Worm (Caenorhabditis elegans) whole organism, young adult: ENCODE measurements around the gene T04B8.5.

ENCODE experiments used
- B0336.3 ChIP-seq: fragments of 200-800 bp; sonication (Bioruptor generic); IDR thresholded peaks from 2 replicates; pipeline ENCODE4 v1.3.6; 2022; ENCODE audit warnings: missing genetic modification characterization, missing compliant biosample characterization
- F22D6.2 ChIP-seq: sonication (generic microtip); optimal IDR thresholded peaks from 2 replicates; lab custom pipeline; 2016; ENCODE audit warnings: mild to moderate bottlenecking, missing genetic modification characterization, missing compliant biosample characterization
- F49E8.2 ChIP-seq: sonication (generic microtip); optimal IDR thresholded peaks from 3 replicates; lab custom pipeline; 2017; ENCODE audit warnings: missing genetic modification characterization, mild to moderate bottlenecking, missing compliant biosample characterization, antibody characterized with exemption, moderate library complexity; ENCODE audit not compliant: insufficient read depth
- F52B5.7 ChIP-seq: sonication (generic microtip); optimal IDR thresholded peaks from 2 replicates; lab custom pipeline; 2016; ENCODE audit warnings: mild to moderate bottlenecking, missing genetic modification characterization, missing compliant biosample characterization
- T26A5.8 ChIP-seq: sonication (generic microtip); optimal IDR thresholded peaks from 2 replicates; lab custom pipeline; 2016; ENCODE audit warnings: missing genetic modification characterization, missing compliant biosample characterization
- Y56A3A.18 ChIP-seq: fragments of 200-800 bp; sonication (Bioruptor generic); IDR thresholded peaks from 2 replicates; pipeline ENCODE4 v1.3.6; 2022; ENCODE audit warnings: missing genetic modification reagents, missing genetic modification characterization, missing compliant biosample characterization
- aptf-2 ChIP-seq: fragments of 200-800 bp; sonication (Bioruptor generic); conservative IDR thresholded peaks from 2 replicates; pipeline ENCODE4 v1.3.6; 2022; ENCODE audit warnings: missing genetic modification reagents, missing genetic modification characterization, missing compliant biosample characterization
- aptf-3 ChIP-seq: fragments of 200-800 bp; sonication (Bioruptor generic); IDR thresholded peaks from 2 replicates; pipeline ENCODE4 v1.3.6; 2022; ENCODE audit warnings: missing genetic modification characterization, missing compliant biosample characterization
- athp-1 ChIP-seq: sonication (generic microtip); optimal IDR thresholded peaks from 2 replicates; lab custom pipeline; 2017; ENCODE audit warnings: mild to moderate bottlenecking, missing genetic modification characterization, missing compliant biosample characterization
- attf-6 ChIP-seq: fragments of 200-800 bp; sonication (Bioruptor generic); IDR thresholded peaks from 2 replicates; pipeline ENCODE4 v1.3.6; 2022; ENCODE audit warnings: missing genetic modification reagents, missing genetic modification characterization, missing compliant biosample characterization
- ceh-100 ChIP-seq: fragments of 200-800 bp; sonication (Bioruptor generic); IDR thresholded peaks from 2 replicates; pipeline ENCODE4 v1.3.6; 2022; ENCODE audit warnings: missing genetic modification reagents, missing genetic modification characterization, missing compliant biosample characterization
- ceh-79 ChIP-seq: sonication (generic microtip); optimal IDR thresholded peaks from 2 replicates; lab custom pipeline; 2017; ENCODE audit warnings: mild to moderate bottlenecking, missing genetic modification characterization, missing compliant biosample characterization
- ceh-91 ChIP-seq: fragments of 200-800 bp; sonication (Bioruptor generic); IDR thresholded peaks from 2 replicates; pipeline ENCODE4 v1.3.6; 2022; ENCODE audit warnings: missing genetic modification reagents, missing genetic modification characterization, missing compliant biosample characterization
- chd-7 ChIP-seq: sonication (generic microtip); optimal IDR thresholded peaks from 2 replicates; lab custom pipeline; 2016; ENCODE audit warnings: mild to moderate bottlenecking, missing genetic modification characterization, moderate library complexity, missing compliant biosample characterization
- dox-1 ChIP-seq: fragments of 200-800 bp; sonication (Bioruptor generic); IDR thresholded peaks from 2 replicates; pipeline ENCODE4 v1.3.6; 2022; ENCODE audit warnings: missing genetic modification reagents, missing genetic modification characterization, missing compliant biosample characterization
- dpff-1 ChIP-seq: sonication (generic microtip); optimal IDR thresholded peaks from 2 replicates; lab custom pipeline; 2017; ENCODE audit warnings: mild to moderate bottlenecking, missing genetic modification characterization, missing compliant biosample characterization
- dpl-1 ChIP-seq: fragments of 150-350 bp; optimal IDR thresholded peaks from 2 replicates; lab custom pipeline; 2014; ENCODE audit warnings: missing biosample characterization, missing genetic modification reagents, missing genetic modification characterization
- egl-18 ChIP-seq: fragments of 200-800 bp; sonication (Bioruptor generic); IDR thresholded peaks from 2 replicates; pipeline ENCODE4 v1.3.6; 2022; ENCODE audit warnings: missing genetic modification reagents, missing genetic modification characterization, missing compliant biosample characterization
- ekl-4 ChIP-seq: fragments of 200-800 bp; sonication (Bioruptor generic); IDR thresholded peaks from 2 replicates; pipeline ENCODE4 v1.3.6; 2022; ENCODE audit warnings: missing genetic modification reagents, missing genetic modification characterization, missing compliant biosample characterization
- gei-17 ChIP-seq: fragments of 200-800 bp; sonication (Bioruptor generic); optimal IDR thresholded peaks from 2 replicates; lab custom pipeline; 2018; ENCODE audit warnings: mild to moderate bottlenecking, missing genetic modification characterization, missing compliant biosample characterization
- lag-1 ChIP-seq: fragments of 200-800 bp; sonication (Bioruptor generic); IDR thresholded peaks from 2 replicates; pipeline ENCODE4 v1.3.6; 2022; ENCODE audit warnings: missing genetic modification reagents, missing genetic modification characterization, missing compliant biosample characterization
- let-526 ChIP-seq: fragments of 200-800 bp; sonication (Bioruptor generic); IDR thresholded peaks from 2 replicates; pipeline ENCODE4 v1.3.6; 2022; ENCODE audit warnings: missing genetic modification reagents, missing genetic modification characterization, missing compliant biosample characterization
- lsl-1 ChIP-seq: fragments of 200-800 bp; sonication (Bioruptor generic); optimal IDR thresholded peaks from 2 replicates; lab custom pipeline; 2018; ENCODE audit warnings: mild to moderate bottlenecking, missing genetic modification characterization, moderate library complexity, missing compliant biosample characterization
- lsy-27 ChIP-seq: sonication (generic microtip); optimal IDR thresholded peaks from 2 replicates; lab custom pipeline; 2017; ENCODE audit warnings: missing genetic modification characterization, mild to moderate bottlenecking, missing compliant biosample characterization, antibody characterized with exemption, missing genotype, borderline replicate concordance; ENCODE audit not compliant: insufficient read depth
- madf-10 ChIP-seq: sonication (generic microtip); optimal IDR thresholded peaks from 2 replicates; lab custom pipeline; 2016; ENCODE audit warnings: mild to moderate bottlenecking, missing genetic modification characterization, missing compliant biosample characterization
- madf-6 ChIP-seq: fragments of 200-800 bp; sonication (Bioruptor generic); IDR thresholded peaks from 2 replicates; pipeline ENCODE4 v1.3.6; 2022; ENCODE audit warnings: missing genetic modification reagents, missing genetic modification characterization, missing compliant biosample characterization
- nfyb-1 ChIP-seq: fragments of 200-800 bp; sonication (Bioruptor generic); IDR thresholded peaks from 2 replicates; pipeline ENCODE4 v1.3.6; 2022; ENCODE audit warnings: missing genetic modification reagents, missing genetic modification characterization, missing compliant biosample characterization
- nhr-80 ChIP-seq: sonication (generic microtip); optimal IDR thresholded peaks from 2 replicates; lab custom pipeline; 2016; ENCODE audit warnings: missing genetic modification characterization, missing compliant biosample characterization
- rcor-1 ChIP-seq: fragments of 200-800 bp; sonication (Bioruptor generic); IDR thresholded peaks from 2 replicates; pipeline ENCODE4 v1.3.6; 2022; ENCODE audit warnings: missing genetic modification reagents, missing genetic modification characterization, missing compliant biosample characterization
- rec-8 ChIP-seq, 2 experiments: sonication (generic microtip); optimal IDR thresholded peaks; 2 replicates each; lab custom pipeline; 2016; ENCODE audit warnings: mild to moderate bottlenecking in 2 of 2, missing genetic modification characterization in 2 of 2, missing genetic modification reagents in 2 of 2, missing genotype in 2 of 2, missing biosample characterization in 1 of 2, missing compliant biosample characterization in 1 of 2, moderate library complexity in 1 of 2
- rpc-1 ChIP-seq, 2 experiments: fragments of 150-350 bp in 1 of 2; sonication (generic microtip) in 1 of 2; optimal IDR thresholded peaks; 2 replicates each; lab custom pipeline; 2014 to 2018; ENCODE audit warnings: missing biosample characterization in 1 of 2, missing genetic modification characterization in 1 of 2, missing genetic modification reagents in 1 of 2, missing genotype in 1 of 2
- snpc-1.3 ChIP-seq: sonication (generic microtip); optimal IDR thresholded peaks from 2 replicates; lab custom pipeline; 2017; ENCODE audit warnings: missing genetic modification characterization, mild to moderate bottlenecking, missing compliant biosample characterization, antibody characterized with exemption, moderate library complexity, missing genotype, missing genetic modification reagents; ENCODE audit not compliant: insufficient read depth
- snpc-4 ChIP-seq, 5 experiments: fragments of 150-350 bp in 1 of 5; sonication (generic microtip) in 4 of 5; optimal IDR thresholded peaks; 2 replicates each; lab custom pipeline; 2014 to 2018; ENCODE audit warnings: missing genetic modification characterization in 5 of 5, missing biosample characterization in 3 of 5, antibody characterized with exemption in 2 of 5, mild to moderate bottlenecking in 2 of 5, missing compliant biosample characterization in 2 of 5, missing genotype in 2 of 5, moderate library complexity in 2 of 5, missing genetic modification reagents in 1 of 5
- unc-62 ChIP-seq: fragments of 150-350 bp; optimal IDR thresholded peaks from 2 replicates; lab custom pipeline; 2014; ENCODE audit warnings: missing biosample characterization, missing genetic modification reagents, missing genetic modification characterization
- zfh-2 ChIP-seq: fragments of 200-800 bp; sonication (Bioruptor generic); conservative IDR thresholded peaks from 2 replicates; pipeline ENCODE4 v1.3.6; 2022; ENCODE audit warnings: missing genetic modification reagents, missing genetic modification characterization, missing compliant biosample characterization
- zim-3 ChIP-seq: sonication (generic microtip); optimal IDR thresholded peaks from 2 replicates; lab custom pipeline; 2017; ENCODE audit warnings: mild to moderate bottlenecking, missing genetic modification characterization, moderate library complexity, missing compliant biosample characterization

The T04B8.5 gene

DNA sequence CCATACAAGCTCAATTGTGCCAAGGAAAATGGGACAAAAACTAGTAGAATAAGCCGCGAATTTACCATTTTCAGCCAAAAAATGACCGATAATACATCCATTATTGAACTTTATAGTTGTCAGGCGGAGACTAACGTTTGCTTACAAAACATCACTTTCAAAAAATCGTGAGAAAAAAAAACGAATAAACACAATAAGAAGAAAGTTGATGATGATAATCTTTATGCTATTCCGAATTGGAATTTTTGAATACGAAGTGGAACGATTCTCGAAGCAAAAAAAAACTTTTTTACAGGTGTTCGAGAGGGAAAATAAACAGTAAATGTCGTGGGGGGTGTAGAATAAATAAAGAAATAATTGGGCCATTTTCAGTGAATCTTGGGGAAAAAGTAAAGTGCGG lies 46.7 kb downstream of the T04B8.5 start, which contains the start of gene W08F4.7 (continued):
- TF ChIP-seq let-526 (no peak), madf-6 (GFP tag; lab: Robert Waterston, UW) (0 out of 2 replicates have a peak, but pooled peaks have one; percentile 1), aptf-3 (GFP tag; lab: Robert Waterston, UW) (no peak), ceh-91 (GFP tag; lab: Robert Waterston, UW) (no peak), madf-10 (tag; lab: Kevin White, UChicago) (no peak), B0336.3 (GFP tag; lab: Robert Waterston, UW) (peak; percentile 26; the same call in 1 of the 2 replicates), dpff-1 (tag; lab: Kevin White, UChicago) (no peak), ekl-4 (GFP tag; lab: Robert Waterston, UW) (0 out of 2 replicates have a peak, but pooled peaks have one; percentile 12), snpc-1.3 (tag; lab: Kevin White, UChicago) (peak; percentile 48), gei-17 (no peak), F49E8.2 (tag; lab: Kevin White, UChicago) (no peak), Y56A3A.18 (GFP tag; lab: Robert Waterston, UW) (no peak), nhr-80 (no peak)

DNA sequence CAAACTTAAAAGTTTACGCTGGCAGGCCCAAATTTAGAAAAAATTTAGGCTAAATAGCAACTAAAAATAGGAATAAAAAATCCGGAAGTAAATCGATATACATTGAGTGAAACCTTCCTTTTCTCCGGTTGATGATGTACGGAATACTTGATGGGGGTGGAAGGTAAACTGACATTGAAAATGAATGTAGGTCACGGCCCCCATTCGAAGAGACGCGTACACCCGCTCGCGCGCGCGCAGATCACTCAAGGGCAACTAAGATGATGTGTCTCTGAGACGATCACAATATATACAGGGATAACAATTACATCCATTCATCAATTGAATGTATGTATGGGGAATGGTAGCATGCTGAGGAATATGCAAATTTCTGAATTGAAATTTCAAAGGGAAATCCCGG lies 50.3 kb downstream of the T04B8.5 start:
- TF ChIP-seq F22D6.2 = no peak
- TF ChIP-seq rpc-1 (optimal IDR thresholded peaks at IDR 0.05; lab: Kevin White, UChicago) = no peak
- TF ChIP-seq rpc-1 (tag; optimal IDR thresholded peaks at IDR 0.05; lab: Kevin White, UChicago) = no peak
- TF ChIP-seq zfh-2 = no peak
- no peak for TF ChIP-seq athp-1
- TF ChIP-seq lsy-27 (tag; lab: Kevin White, UChicago) = no peak
- TF ChIP-seq nfyb-1 (GFP tag; lab: Robert Waterston, UW) = no peak

DNA sequence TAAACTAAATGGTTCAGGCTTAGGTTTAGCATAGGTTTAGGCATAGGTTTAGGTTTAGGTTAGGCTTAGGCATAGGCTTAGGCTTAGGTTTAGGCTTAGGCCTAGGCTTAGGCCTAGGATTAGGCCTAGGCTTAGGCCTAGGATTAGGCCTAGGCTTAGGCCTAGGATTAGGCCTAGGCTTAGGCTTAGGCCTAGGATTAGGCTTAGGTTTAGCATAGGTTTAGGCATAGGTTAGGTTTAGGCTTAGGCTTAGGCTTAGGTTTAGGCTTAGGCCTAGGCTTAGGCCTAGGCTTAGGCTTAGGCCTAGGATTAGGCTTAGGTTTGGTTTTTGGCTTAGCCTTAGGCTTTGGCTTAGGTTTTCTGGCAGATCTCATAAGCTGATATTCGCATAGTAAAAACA lies 50.8 kb downstream of the T04B8.5 start:
- TF ChIP-seq lag-1 (GFP tag; lab: Robert Waterston, UW) (0 out of 2 replicates have a peak, but pooled peaks have one; percentile 26), aptf-2 (GFP tag; lab: Robert Waterston, UW) (0 out of 2 replicates have a peak, but pooled peaks have one; percentile 16)

DNA sequence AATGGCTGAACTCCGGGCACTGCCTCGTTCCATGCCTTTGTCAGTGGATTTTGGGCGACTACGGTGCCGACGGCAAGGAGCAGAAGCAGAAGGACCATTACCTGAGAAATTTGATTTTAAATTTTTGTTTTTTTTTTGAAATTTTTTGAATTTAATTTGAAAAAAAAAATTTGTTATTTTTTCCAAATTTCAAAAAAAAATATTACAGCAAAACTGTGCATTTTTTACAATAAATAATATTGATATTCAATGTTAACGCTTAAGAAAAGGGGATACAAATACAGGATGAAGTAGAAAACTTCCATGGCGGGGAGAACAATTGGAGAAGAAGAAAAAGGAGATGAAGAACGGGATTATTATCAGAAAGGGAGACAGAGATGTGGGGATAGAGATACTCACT lies 52.3 kb downstream of the T04B8.5 start, which contains the start of gene mlt-8:
TSS of gene mlt-8 (minus strand) at position 101 of the 400 bp plus-strand sequence.
- TF ChIP-seq lsy-27 (tag; lab: Kevin White, UChicago) (no peak), egl-18 (no peak), attf-6 (GFP tag; lab: Robert Waterston, UW) (no peak), lsl-1 (GFP tag; lab: Kevin White, UChicago) (no peak), dpl-1 (GFP tag; lab: Kevin White, UChicago) (no peak), ceh-100 (GFP tag; lab: Robert Waterston, UW) (no peak), unc-62 (no peak), zfh-2 (no peak), rcor-1 (GFP tag; lab: Robert Waterston, UW) (no peak), F52B5.7 (tag; lab: Kevin White, UChicago) (no peak), dpff-1 (tag; lab: Kevin White, UChicago) (no peak)

DNA sequence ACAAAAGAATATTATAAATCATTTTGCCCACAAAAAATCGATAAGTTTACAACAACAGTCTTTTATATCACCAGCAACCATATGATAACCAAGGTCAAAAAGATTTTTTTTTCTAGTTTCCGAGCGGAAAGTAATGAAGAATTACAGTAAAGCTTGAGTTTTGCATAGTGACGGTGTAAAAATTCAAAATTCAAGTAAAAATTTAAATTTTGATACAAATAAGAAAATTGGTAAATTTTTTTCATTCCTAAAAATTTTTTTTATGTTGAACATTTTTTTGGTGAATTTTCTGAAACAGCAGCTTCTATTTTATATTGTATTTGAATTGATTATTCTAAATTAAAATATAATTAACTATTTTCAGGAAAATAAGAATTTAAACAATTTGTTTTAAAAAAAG lies 55.6 kb downstream of the T04B8.5 start, which contains the start of gene W08F4.5:
TSS of gene W08F4.5 (minus strand) at position 101 of the 400 bp plus-strand sequence.
- TF ChIP-seq T26A5.8 (tag; lab: Kevin White, UChicago) (no peak), snpc-4 (GFP tag; optimal IDR thresholded peaks at IDR 0.05; lab: Kevin White, UChicago) (no peak), snpc-4 (tag; optimal IDR thresholded peaks at IDR 0.05; lab: Kevin White, UChicago) (no peak), chd-7 (tag; lab: Kevin White, UChicago) (no peak), zim-3 (tag; lab: Kevin White, UChicago) (no peak), rec-8 (tag; optimal IDR thresholded peaks at IDR 0.05; lab: Kevin White, UChicago) (no peak), Y56A3A.18 (GFP tag; lab: Robert Waterston, UW) (no peak), lag-1 (GFP tag; lab: Robert Waterston, UW) (no peak), madf-10 (tag; lab: Kevin White, UChicago) (no peak), ceh-79 (no peak), dox-1 (no peak)
